Worm (Caenorhabditis elegans) whole organism, early embryonic: ENCODE results near the gene glo-1.

Experiments
- B0310.2 ChIP-seq: sonication (generic microtip); optimal IDR thresholded peaks from 2 replicates; lab custom pipeline; 2016; ENCODE audit warnings: mild to moderate bottlenecking, missing genetic modification characterization, missing compliant biosample characterization
- F13C5.2 ChIP-seq: sonication (generic microtip); optimal IDR thresholded peaks from 2 replicates; lab custom pipeline; 2017; ENCODE audit warnings: mild to moderate bottlenecking, missing genetic modification characterization, inconsistent platforms, missing compliant biosample characterization
- aly-1 ChIP-seq: sonication (generic microtip); optimal IDR thresholded peaks from 2 replicates; lab custom pipeline; 2016; ENCODE audit warnings: missing genetic modification characterization, missing compliant biosample characterization
- ama-1 ChIP-seq: fragments of 150-350 bp; optimal IDR thresholded peaks from 2 replicates; lab custom pipeline; 2014
- ceh-13 ChIP-seq: fragments of 200-800 bp; sonication (Bioruptor generic); optimal IDR thresholded peaks from 2 replicates; lab custom pipeline; 2018; ENCODE audit warnings: mild to moderate bottlenecking, missing genetic modification characterization, missing compliant biosample characterization
- ceh-36 ChIP-seq: sonication (generic microtip); optimal IDR thresholded peaks from 2 replicates; lab custom pipeline; 2016; ENCODE audit warnings: missing genetic modification characterization, inconsistent platforms, missing compliant biosample characterization
- ets-7 ChIP-seq: sonication (generic microtip); optimal IDR thresholded peaks from 2 replicates; lab custom pipeline; 2016; ENCODE audit warnings: missing genotype, missing genetic modification characterization, missing compliant biosample characterization
- flt-1 ChIP-seq: fragments of 200-800 bp; sonication (Bioruptor generic); IDR thresholded peaks from 2 replicates; pipeline ENCODE4 v1.3.6; 2022; ENCODE audit warnings: missing genetic modification characterization, missing compliant biosample characterization
- hmbx-1 ChIP-seq: sonication (generic microtip); optimal IDR thresholded peaks from 2 replicates; lab custom pipeline; 2016; ENCODE audit warnings: mild to moderate bottlenecking, missing genetic modification characterization, missing compliant biosample characterization
- hmg-4 ChIP-seq: fragments of 200-800 bp; sonication (Bioruptor generic); optimal IDR thresholded peaks from 2 replicates; lab custom pipeline; 2018; ENCODE audit warnings: mild to moderate bottlenecking, missing genetic modification characterization, missing compliant biosample characterization
- hnd-1 ChIP-seq: sonication (generic microtip); optimal IDR thresholded peaks from 2 replicates; lab custom pipeline; 2016; ENCODE audit warnings: missing genetic modification characterization, missing compliant biosample characterization
- pes-1 ChIP-seq: fragments of 200-800 bp; sonication (Bioruptor generic); IDR thresholded peaks from 2 replicates; pipeline ENCODE4 v1.3.6; 2022; ENCODE audit warnings: missing genetic modification reagents, missing genetic modification characterization, missing compliant biosample characterization
- scrt-1 ChIP-seq: fragments of 200-800 bp; sonication (Bioruptor generic); IDR thresholded peaks from 2 replicates; pipeline ENCODE4 v1.3.6; 2022; ENCODE audit warnings: missing genetic modification characterization, missing compliant biosample characterization
- sea-1 ChIP-seq: fragments of 200-800 bp; sonication (Bioruptor generic); conservative IDR thresholded peaks from 2 replicates; pipeline ENCODE4 v1.3.6; 2022; ENCODE audit warnings: missing genetic modification characterization, missing compliant biosample characterization
- tbx-11 ChIP-seq: fragments of 200-800 bp; sonication (Bioruptor generic); IDR thresholded peaks from 2 replicates; pipeline ENCODE4 v1.3.6; 2022; ENCODE audit warnings: missing genetic modification characterization, missing compliant biosample characterization
- tbx-37 ChIP-seq: fragments of 200-800 bp; sonication (Bioruptor generic); conservative IDR thresholded peaks from 2 replicates; pipeline ENCODE4 v1.3.6; 2022; ENCODE audit warnings: missing genetic modification reagents, missing genetic modification characterization, missing compliant biosample characterization
- tra-4 ChIP-seq: sonication (generic microtip); optimal IDR thresholded peaks from 2 replicates; lab custom pipeline; 2017; ENCODE audit warnings: missing genetic modification characterization, missing compliant biosample characterization

The glo-1 gene

DNA sequence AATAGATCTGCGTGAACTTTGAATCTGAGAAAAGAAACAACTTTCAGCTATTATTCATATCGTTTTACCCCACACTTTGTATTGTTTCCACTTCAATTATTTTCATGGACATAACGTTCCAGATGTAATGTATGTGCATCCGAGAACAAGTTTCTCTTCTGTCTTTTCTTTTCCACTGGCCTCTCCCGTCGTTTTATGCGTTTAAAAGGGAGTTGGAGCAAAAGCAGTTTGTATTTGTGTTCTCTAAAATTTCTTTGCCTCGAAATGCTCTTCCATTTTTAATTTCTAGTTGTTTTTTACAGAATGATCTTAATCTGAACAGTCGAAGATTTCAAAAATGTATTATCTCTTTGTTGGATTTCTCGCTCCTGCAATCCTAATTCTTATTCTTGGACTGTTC, 25.4 kb downstream of the glo-1 start, which contains the start of gene R07B1.11:
Gene R07B1.11 (plus strand): TSS at position 301 of the 400 bp plus-strand sequence.
- no peak for TF ChIP-seq sea-1 (GFP tag; lab: Robert Waterston, UW)
- TF ChIP-seq flt-1 (GFP tag; lab: Robert Waterston, UW) = no peak
- no peak for TF ChIP-seq hnd-1 (tag; lab: Kevin White, UChicago)
- no peak for TF ChIP-seq tbx-37 (GFP tag; lab: Robert Waterston, UW)
- no peak for TF ChIP-seq ama-1
- TF ChIP-seq tbx-11 = no peak
- no peak for TF ChIP-seq hmbx-1 (tag; lab: Kevin White, UChicago)
- TF ChIP-seq B0310.2 = no peak
- TF ChIP-seq ceh-36 (tag; lab: Kevin White, UChicago) = no peak
- TF ChIP-seq pes-1 (GFP tag; lab: Robert Waterston, UW) = no peak
- no peak for TF ChIP-seq scrt-1 (GFP tag; lab: Robert Waterston, UW)
- no peak for TF ChIP-seq F13C5.2 (tag; lab: Kevin White, UChicago)

DNA sequence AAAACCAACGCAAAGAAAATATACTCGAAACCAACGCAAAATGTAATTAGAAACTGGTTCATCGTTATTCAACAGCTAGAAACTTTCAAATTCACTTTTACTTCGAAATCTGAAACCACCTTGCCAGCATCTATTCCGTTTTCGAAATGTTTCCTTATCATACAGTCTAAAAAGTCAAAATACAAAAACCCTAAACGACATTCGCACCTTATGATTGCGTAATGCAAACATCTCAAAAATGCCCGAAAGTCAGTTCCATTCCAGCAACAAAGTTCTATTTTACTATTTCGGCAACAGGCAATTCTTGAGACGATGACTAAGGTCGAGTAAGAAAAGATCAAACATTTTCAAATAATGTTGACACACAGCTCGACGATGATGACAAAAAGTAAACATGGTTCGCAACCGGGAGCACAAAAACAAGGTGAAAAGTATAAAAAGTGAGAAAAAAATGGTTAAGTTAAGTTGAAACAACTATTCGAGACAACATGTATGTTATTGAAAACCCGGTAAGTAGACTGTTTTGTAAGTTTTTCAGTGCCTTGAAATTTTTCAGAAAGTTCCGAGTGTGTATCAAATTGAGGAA, 30.2 kb downstream of the glo-1 start, which contains the start of gene lec-7:
Gene lec-7 (plus strand): TSS at position 297 of the 586 bp plus-strand sequence.
- TF ChIP-seq hnd-1 (tag; lab: Kevin White, UChicago) (no peak), hmg-4 (GFP tag; lab: Kevin White, UChicago) (no peak), flt-1 (GFP tag; lab: Robert Waterston, UW) (no peak), F13C5.2 (tag; lab: Kevin White, UChicago) (no peak), ama-1 (no peak), aly-1 (no peak), ceh-36 (tag; lab: Kevin White, UChicago) (no peak), hmbx-1 (tag; lab: Kevin White, UChicago) (no peak), ets-7 (no peak), tbx-37 (GFP tag; lab: Robert Waterston, UW) (no peak), scrt-1 (GFP tag; lab: Robert Waterston, UW) (no peak), sea-1 (GFP tag; lab: Robert Waterston, UW) (no peak), tra-4 (tag; lab: Kevin White, UChicago) (no peak), tbx-11 (no peak), B0310.2 (no peak), ceh-13 (GFP tag; lab: Kevin White, UChicago) (no peak), pes-1 (GFP tag; lab: Robert Waterston, UW) (no peak)

DNA sequence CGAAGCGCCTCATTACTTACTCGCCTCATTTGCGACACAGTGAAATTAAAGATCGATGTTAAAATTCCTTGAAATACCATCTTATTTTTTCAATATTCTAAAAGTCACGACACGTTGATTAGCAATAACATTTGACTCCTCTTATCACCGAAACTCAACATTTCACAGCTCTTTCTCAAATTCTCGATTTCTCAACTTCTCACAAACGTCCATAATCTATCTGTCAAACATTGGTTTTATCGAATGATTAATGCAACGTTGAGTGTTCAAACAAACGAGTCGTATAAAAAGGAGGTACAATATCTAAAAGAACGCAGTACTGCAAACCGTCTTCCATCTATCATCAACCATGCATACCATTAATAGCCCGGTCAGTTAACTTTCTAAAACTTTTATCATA, 31.8 kb downstream of the glo-1 start, which contains the start of gene lec-8:
Gene lec-8 (plus strand): TSS at position 314 of the 400 bp plus-strand sequence.
- TF ChIP-seq scrt-1 (GFP tag; lab: Robert Waterston, UW) (no peak), F13C5.2 (tag; lab: Kevin White, UChicago) (no peak), ceh-13 (GFP tag; lab: Kevin White, UChicago) (no peak), tbx-37 (GFP tag; lab: Robert Waterston, UW) (no peak), tra-4 (tag; lab: Kevin White, UChicago) (no peak), ets-7 (no peak), ama-1 (no peak), tbx-11 (no peak), ceh-36 (tag; lab: Kevin White, UChicago) (no peak), B0310.2 (no peak), sea-1 (GFP tag; lab: Robert Waterston, UW) (no peak), pes-1 (GFP tag; lab: Robert Waterston, UW) (no peak), flt-1 (GFP tag; lab: Robert Waterston, UW) (no peak), hmg-4 (GFP tag; lab: Kevin White, UChicago) (no peak), aly-1 (no peak), hmbx-1 (tag; lab: Kevin White, UChicago) (no peak), hnd-1 (tag; lab: Kevin White, UChicago) (no peak)

DNA sequence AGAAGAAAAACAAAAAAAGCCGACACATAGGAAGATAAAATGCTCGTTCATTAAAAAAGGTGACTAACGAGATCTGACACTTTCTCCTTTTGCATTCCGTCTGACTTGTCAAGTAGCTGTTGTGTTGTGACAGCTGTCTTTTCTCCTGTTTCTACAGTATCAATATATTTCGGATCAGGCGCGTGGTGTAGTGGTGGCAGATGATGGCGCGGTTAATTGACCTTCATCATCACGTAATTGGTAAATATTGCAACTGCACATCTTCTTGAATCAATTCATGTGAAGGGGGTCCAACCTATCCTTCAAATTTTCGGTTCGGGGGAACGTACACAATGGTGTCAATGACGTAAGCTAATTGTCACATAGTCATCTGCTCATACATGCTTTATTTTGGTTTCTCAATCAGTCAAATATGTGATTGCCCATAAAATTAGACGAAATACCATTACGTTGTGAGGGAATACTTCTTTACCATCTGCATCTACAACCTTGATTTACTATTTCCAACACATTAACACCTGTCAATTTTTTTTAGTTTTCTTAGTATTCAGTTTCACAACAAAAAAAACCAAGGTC, 33.7 kb downstream of the glo-1 start:
- TF ChIP-seq tbx-11 = no peak
- TF ChIP-seq B0310.2 = no peak
- TF ChIP-seq ceh-36 (tag; lab: Kevin White, UChicago) = no peak
- TF ChIP-seq flt-1 (GFP tag; lab: Robert Waterston, UW) = no peak
- no peak for TF ChIP-seq hmg-4 (GFP tag; lab: Kevin White, UChicago)
- no peak for TF ChIP-seq hmbx-1 (tag; lab: Kevin White, UChicago)

DNA sequence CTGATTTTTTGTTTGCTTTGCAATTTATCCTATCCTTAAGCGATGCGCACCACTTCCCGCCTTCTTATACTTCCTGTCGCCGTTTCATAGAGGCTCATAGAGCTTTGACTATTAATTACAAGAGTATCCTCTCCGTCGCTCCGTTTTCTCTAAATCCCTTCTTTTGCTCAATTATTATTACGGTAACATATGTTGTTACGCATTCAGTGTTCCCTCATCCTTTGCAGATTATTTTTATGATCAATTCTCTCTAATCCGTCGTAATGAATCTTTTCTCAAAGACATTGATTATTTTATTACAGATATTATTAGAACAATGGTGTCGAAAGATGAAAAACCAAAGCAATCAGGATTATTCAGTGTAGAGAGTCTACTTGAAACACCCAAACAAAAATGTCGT, 35.0 kb downstream of the glo-1 start, which contains the start of gene vab-15:
Gene vab-15 (plus strand): TSS at position 301 of the 400 bp plus-strand sequence.
- TF ChIP-seq flt-1 (GFP tag; lab: Robert Waterston, UW) (no peak), pes-1 (GFP tag; lab: Robert Waterston, UW) (no peak), ceh-36 (tag; lab: Kevin White, UChicago) (peak; percentile 34), hnd-1 (tag; lab: Kevin White, UChicago) (no peak)

DNA sequence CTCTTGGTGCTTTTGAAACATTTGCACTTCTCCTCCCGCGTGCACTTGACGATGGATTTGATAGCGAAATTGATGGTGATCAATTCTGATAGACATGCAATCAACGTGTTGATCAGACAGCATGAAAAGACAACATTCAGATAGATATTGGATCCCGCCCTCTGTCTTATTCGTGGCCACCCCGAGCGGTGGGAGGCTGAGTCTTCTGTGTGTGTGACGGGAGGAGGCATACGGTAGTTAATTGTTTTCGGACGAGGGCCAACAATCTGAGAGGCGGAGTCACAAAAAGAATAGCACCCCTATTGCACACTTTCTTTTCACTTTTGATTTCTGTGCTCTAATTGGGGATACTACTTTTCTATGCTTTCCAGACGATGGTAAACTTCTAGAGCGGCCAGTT, 36.1 kb downstream of the glo-1 start:
- no peak for TF ChIP-seq ama-1
- no peak for TF ChIP-seq ets-7
- no peak for TF ChIP-seq ceh-36 (tag; lab: Kevin White, UChicago)
- no peak for TF ChIP-seq sea-1 (GFP tag; lab: Robert Waterston, UW)
- no peak for TF ChIP-seq tra-4 (tag; lab: Kevin White, UChicago)

DNA sequence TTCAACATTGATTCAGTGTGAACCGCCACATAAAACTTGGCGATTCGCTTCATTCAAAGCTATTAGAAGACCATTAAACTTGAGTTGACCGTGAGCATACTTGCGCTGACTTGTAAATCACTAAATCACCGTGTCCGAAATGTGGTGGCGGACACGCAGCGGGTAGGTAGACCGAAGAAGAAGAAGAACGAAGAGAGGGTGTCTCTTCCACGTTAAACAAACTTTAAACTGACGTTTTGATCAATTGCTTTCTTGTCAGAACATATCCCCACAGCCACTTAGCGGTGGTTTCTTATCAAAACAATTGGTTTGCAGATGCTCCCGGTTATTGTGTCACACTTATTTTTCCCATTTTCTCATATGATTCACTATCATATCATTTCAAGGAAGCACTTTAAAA, 38.4 kb downstream of the glo-1 start:
- TF ChIP-seq ceh-13 (GFP tag; lab: Kevin White, UChicago) (no peak), hnd-1 (tag; lab: Kevin White, UChicago) (no peak), flt-1 (GFP tag; lab: Robert Waterston, UW) (no peak), ceh-36 (tag; lab: Kevin White, UChicago) (no peak), hmg-4 (GFP tag; lab: Kevin White, UChicago) (no peak), F13C5.2 (tag; lab: Kevin White, UChicago) (no peak), tra-4 (tag; lab: Kevin White, UChicago) (no peak), ama-1 (no peak), ets-7 (no peak), B0310.2 (no peak), sea-1 (GFP tag; lab: Robert Waterston, UW) (no peak), hmbx-1 (tag; lab: Kevin White, UChicago) (no peak), pes-1 (GFP tag; lab: Robert Waterston, UW) (no peak), tbx-37 (GFP tag; lab: Robert Waterston, UW) (no peak), scrt-1 (GFP tag; lab: Robert Waterston, UW) (no peak), tbx-11 (no peak), aly-1 (no peak)
